Worm (Caenorhabditis elegans) whole organism, L1 larva: ENCODE measurements around the gene C29F4.3.

Source experiments
- C34B4.2 ChIP-seq: sonication (generic microtip); optimal IDR thresholded peaks from 2 replicates; lab custom pipeline; 2017; ENCODE audit warnings: mild to moderate bottlenecking, missing genetic modification characterization, missing compliant biosample characterization
- isw-1 ChIP-seq: fragments of 200-800 bp; sonication (Bioruptor generic); IDR thresholded peaks from 2 replicates; pipeline ENCODE4 v1.3.6; 2022; ENCODE audit warnings: missing genetic modification characterization, missing compliant biosample characterization
- mep-1 ChIP-seq: fragments of 150-350 bp; optimal IDR thresholded peaks from 2 replicates; lab custom pipeline; 2014; ENCODE audit warnings: missing biosample characterization, missing genetic modification characterization
- nhr-47 ChIP-seq: sonication (generic microtip); optimal IDR thresholded peaks from 2 replicates; lab custom pipeline; 2016; ENCODE audit warnings: mild to moderate bottlenecking, missing genetic modification characterization, moderate library complexity, missing compliant biosample characterization
- nhr-76 ChIP-seq: sonication (generic microtip); optimal IDR thresholded peaks from 2 replicates; lab custom pipeline; 2017; ENCODE audit warnings: missing biosample characterization, missing genetic modification characterization

DNA sequence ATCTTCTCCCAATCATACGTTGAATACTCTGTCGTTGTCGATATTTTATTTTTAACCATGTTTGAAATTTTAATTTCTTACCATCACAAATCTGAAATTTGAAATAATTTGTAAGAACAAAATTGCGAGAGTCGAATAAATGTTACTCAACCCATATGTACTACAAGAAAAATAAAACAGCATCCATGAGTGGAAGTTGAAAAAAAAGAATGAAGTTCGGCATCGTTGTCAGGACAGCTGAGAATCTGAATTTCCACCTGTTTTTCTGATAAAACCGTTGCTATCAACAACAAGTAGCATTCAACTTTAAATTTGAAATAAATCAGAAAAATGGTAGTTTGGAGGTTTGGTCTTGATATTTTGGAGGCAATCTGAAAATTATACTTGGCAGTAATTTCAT lies at the start of gene C29F4.3:
- TF ChIP-seq isw-1 = no peak
- no peak for TF ChIP-seq C34B4.2 (tag; lab: Kevin White, UChicago)
- TF ChIP-seq nhr-47 = no peak
- TF ChIP-seq mep-1 (tag; lab: Kevin White, UChicago) = no peak
- no peak for TF ChIP-seq nhr-76 (tag; lab: Kevin White, UChicago)
